Worm (Caenorhabditis elegans) whole organism, L1 larva: Measurements from ENCODE around the gene srz-11.

Source experiments
- C04F5.9 ChIP-seq: sonication (generic microtip); optimal IDR thresholded peaks from 2 replicates; lab custom pipeline; 2016; ENCODE audit warnings: missing genetic modification characterization, missing compliant biosample characterization
- blmp-1 ChIP-seq: fragments of 150-350 bp; optimal IDR thresholded peaks from 2 replicates; lab custom pipeline; 2014; ENCODE audit warnings: missing biosample characterization, missing genetic modification characterization
- ceh-82 ChIP-seq, 3 experiments: fragments of 150-350 bp in 1 of 3; sonication (generic microtip) in 2 of 3; optimal IDR thresholded peaks; 2 replicates each; lab custom pipeline; 2014 to 2017; ENCODE audit warnings: missing biosample characterization in 3 of 3, missing genetic modification characterization in 3 of 3
- ces-1 ChIP-seq: fragments of 150-350 bp; optimal IDR thresholded peaks from 2 replicates; lab custom pipeline; 2014; ENCODE audit warnings: missing biosample characterization, missing genetic modification reagents, missing genetic modification characterization
- dsc-1 ChIP-seq: sonication (generic microtip); optimal IDR thresholded peaks from 2 replicates; lab custom pipeline; 2016; ENCODE audit warnings: mild to moderate bottlenecking, missing genetic modification characterization, missing compliant biosample characterization
- efl-1 ChIP-seq, 4 experiments: fragments of 150-350 bp; optimal IDR thresholded peaks in 3 of 4; peaks in 1 of 4; 1 replicate in 1 of 4; 2 replicates in 3 of 4; lab custom pipeline; 2014; ENCODE audit warnings: missing biosample characterization in 2 of 4, missing genetic modification characterization in 2 of 4, missing genetic modification reagents in 2 of 4
- egl-13 ChIP-seq: sonication (generic microtip); optimal IDR thresholded peaks from 2 replicates; lab custom pipeline; 2016; ENCODE audit warnings: missing genotype, missing genetic modification reagents, missing genetic modification characterization, missing compliant biosample characterization
- egl-27 ChIP-seq, 2 experiments: fragments of 150-350 bp in 1 of 2; sonication (generic microtip); optimal IDR thresholded peaks; 3 replicates each; lab custom pipeline; 2017 to 2018; ENCODE audit warnings: missing biosample characterization in 2 of 2, missing genetic modification characterization in 2 of 2, missing genetic modification reagents in 2 of 2
- elt-3 ChIP-seq, 6 experiments: fragments of 150-350 bp in 1 of 6; sonication (generic microtip); optimal IDR thresholded peaks; 2 replicates each; lab custom pipeline; 2017 to 2018; ENCODE audit warnings: missing biosample characterization in 6 of 6, missing genetic modification characterization in 6 of 6, inconsistent platforms in 1 of 6
- fkh-10 ChIP-seq: sonication (generic microtip); optimal IDR thresholded peaks from 2 replicates; lab custom pipeline; 2017; ENCODE audit warnings: missing biosample characterization, missing genetic modification reagents, missing genetic modification characterization
- fkh-8 ChIP-seq: sonication (generic microtip); optimal IDR thresholded peaks from 2 replicates; lab custom pipeline; 2016; ENCODE audit warnings: mild to moderate bottlenecking, missing genetic modification characterization, missing compliant biosample characterization
- hlh-17 ChIP-seq: fragments of 200-800 bp; sonication (Bioruptor generic); optimal IDR thresholded peaks from 2 replicates; lab custom pipeline; 2018; ENCODE audit warnings: missing genetic modification characterization, mild to moderate bottlenecking, missing compliant biosample characterization, moderate library complexity, borderline replicate concordance
- hlh-4 ChIP-seq: sonication (generic microtip); optimal IDR thresholded peaks from 2 replicates; lab custom pipeline; 2016; ENCODE audit warnings: mild to moderate bottlenecking, missing genetic modification characterization, missing compliant biosample characterization
- irx-1 ChIP-seq: sonication (generic microtip); optimal IDR thresholded peaks from 2 replicates; lab custom pipeline; 2016; ENCODE audit warnings: missing genetic modification characterization, missing compliant biosample characterization
- jun-1 ChIP-seq: fragments of 150-350 bp; optimal IDR thresholded peaks from 2 replicates; lab custom pipeline; 2014; ENCODE audit warnings: missing biosample characterization, missing genetic modification reagents, missing genetic modification characterization
- lin-14 ChIP-seq: fragments of 200-800 bp; sonication (Bioruptor generic); optimal IDR thresholded peaks from 2 replicates; lab custom pipeline; 2018; ENCODE audit warnings: mild to moderate bottlenecking, missing genetic modification characterization, moderate library complexity, missing compliant biosample characterization
- lin-15B ChIP-seq: fragments of 150-350 bp; sonication (generic microtip); optimal IDR thresholded peaks from 3 replicates; lab custom pipeline; 2014; ENCODE audit warnings: missing biosample characterization, missing genetic modification characterization
- lin-35 ChIP-seq, 2 experiments: fragments of 150-350 bp; optimal IDR thresholded peaks; 2 replicates each; lab custom pipeline; 2014; ENCODE audit warnings: missing biosample characterization in 2 of 2, missing genetic modification characterization in 2 of 2, missing genetic modification reagents in 2 of 2
- mef-2 ChIP-seq: fragments of 150-350 bp; optimal IDR thresholded peaks from 2 replicates; lab custom pipeline; 2014; ENCODE audit warnings: missing biosample characterization, missing genetic modification characterization
- nhr-11 ChIP-seq: fragments of 150-350 bp; optimal IDR thresholded peaks from 2 replicates; lab custom pipeline; 2014; ENCODE audit warnings: missing biosample characterization, missing genetic modification characterization
- nhr-12 ChIP-seq: sonication (generic microtip); optimal IDR thresholded peaks from 2 replicates; lab custom pipeline; 2017; ENCODE audit warnings: missing biosample characterization, missing genetic modification characterization
- nhr-20 ChIP-seq: sonication (generic microtip); optimal IDR thresholded peaks from 2 replicates; lab custom pipeline; 2016; ENCODE audit warnings: mild to moderate bottlenecking, missing genetic modification characterization, missing compliant biosample characterization
- nhr-47 ChIP-seq: sonication (generic microtip); optimal IDR thresholded peaks from 2 replicates; lab custom pipeline; 2016; ENCODE audit warnings: mild to moderate bottlenecking, missing genetic modification characterization, moderate library complexity, missing compliant biosample characterization
- nhr-71 ChIP-seq: sonication (generic microtip); optimal IDR thresholded peaks from 2 replicates; lab custom pipeline; 2016; ENCODE audit warnings: mild to moderate bottlenecking, missing genetic modification characterization, moderate library complexity, missing compliant biosample characterization
- nhr-84 ChIP-seq: sonication (generic microtip); optimal IDR thresholded peaks from 2 replicates; lab custom pipeline; 2017; ENCODE audit warnings: missing biosample characterization, missing genetic modification characterization
- nhr-85 ChIP-seq: sonication (generic microtip); peaks from one replicate; lab custom pipeline; 2016; ENCODE audit warnings: missing genetic modification characterization, inconsistent platforms, missing compliant biosample characterization
- pag-3 ChIP-seq: sonication (generic microtip); optimal IDR thresholded peaks from 2 replicates; lab custom pipeline; 2017; ENCODE audit warnings: missing genetic modification characterization, mild to moderate bottlenecking, missing compliant biosample characterization, antibody characterized with exemption, borderline replicate concordance; ENCODE audit not compliant: insufficient read depth
- pax-3 ChIP-seq: fragments of 200-800 bp; sonication (Bioruptor generic); optimal IDR thresholded peaks from 2 replicates; lab custom pipeline; 2018; ENCODE audit warnings: mild to moderate bottlenecking, missing genetic modification characterization, moderate library complexity, missing compliant biosample characterization
- rnt-1 ChIP-seq: sonication (generic microtip); optimal IDR thresholded peaks from 2 replicates; lab custom pipeline; 2016; ENCODE audit warnings: mild to moderate bottlenecking, missing genetic modification characterization, moderate library complexity, missing compliant biosample characterization
- snu-23 ChIP-seq: sonication (generic microtip); optimal IDR thresholded peaks from 2 replicates; lab custom pipeline; 2016; ENCODE audit warnings: missing genetic modification characterization, missing compliant biosample characterization
- sup-37 ChIP-seq: fragments of 200-800 bp; sonication (Bioruptor generic); optimal IDR thresholded peaks from 2 replicates; lab custom pipeline; 2018; ENCODE audit warnings: mild to moderate bottlenecking, missing genetic modification characterization, missing compliant biosample characterization
- tlp-1 ChIP-seq: fragments of 150-350 bp; optimal IDR thresholded peaks from 2 replicates; lab custom pipeline; 2014; ENCODE audit warnings: missing biosample characterization, missing genetic modification characterization
- unc-30 ChIP-seq: sonication (generic microtip); optimal IDR thresholded peaks from 2 replicates; lab custom pipeline; 2017; ENCODE audit warnings: missing biosample characterization, missing genetic modification characterization
- unc-62 ChIP-seq: fragments of 150-350 bp; optimal IDR thresholded peaks from 2 replicates; lab custom pipeline; 2014; ENCODE audit warnings: missing biosample characterization, missing genetic modification reagents, missing genetic modification characterization
- unc-86 ChIP-seq: sonication (generic microtip); optimal IDR thresholded peaks from 2 replicates; lab custom pipeline; 2016; ENCODE audit warnings: missing genetic modification characterization, missing compliant biosample characterization
- zip-4 ChIP-seq: fragments of 200-800 bp; sonication (Bioruptor generic); optimal IDR thresholded peaks from 2 replicates; lab custom pipeline; 2018; ENCODE audit warnings: mild to moderate bottlenecking, missing genetic modification characterization, moderate library complexity, missing compliant biosample characterization

The srz-11 gene

ce11 chrV:15158691-15159090, 4.2 kb upstream of the srz-11 start, which contains the start of gene str-45:
str-45 (plus strand) TSS chrV:15158991.
- no peak for TF ChIP-seq lin-14 (GFP tag; lab: Kevin White, UChicago)
- no peak for TF ChIP-seq efl-1 (optimal IDR thresholded peaks at IDR 0.05; lab: Kevin White, UChicago)
- TF ChIP-seq efl-1 (GFP tag; optimal IDR thresholded peaks at IDR 0.05 in 1 of 2; lab: Kevin White, UChicago), result peak in 1 of 2 experiments; percentile 50

ce11 chrV:15168018-15168417, 5.1 kb downstream of the srz-11 start:
- peak; percentile 81 for TF ChIP-seq nhr-20 (tag; lab: Kevin White, UChicago)
- peak in 1 of 2 experiments; percentile 24 for TF ChIP-seq lin-35 (GFP tag; optimal IDR thresholded peaks at IDR 0.05; lab: Kevin White, UChicago)
- peak; percentile 65 for TF ChIP-seq nhr-85 (tag; lab: Kevin White, UChicago)
- TF ChIP-seq snu-23, result peak; percentile 28
- TF ChIP-seq, all 84 proteins: peak for 4; not testable (repeated sequence) for 80

- no peak for TF ChIP-seq pag-3 (tag; lab: Kevin White, UChicago)
- no peak for TF ChIP-seq nhr-84 (tag; lab: Kevin White, UChicago)
- TF ChIP-seq unc-86, result no peak
- no peak for TF ChIP-seq jun-1 (tag; lab: Kevin White, UChicago)
- TF ChIP-seq irx-1 (tag; lab: Kevin White, UChicago), result no peak
- TF ChIP-seq sup-37 (GFP tag; lab: Kevin White, UChicago), result no peak
- no peak for TF ChIP-seq lin-15B
- no peak for TF ChIP-seq tlp-1
- TF ChIP-seq mef-2 (tag; lab: Kevin White, UChicago), result no peak
- no peak for TF ChIP-seq nhr-11 (tag; lab: Kevin White, UChicago)
- no peak for TF ChIP-seq blmp-1 (tag; lab: Kevin White, UChicago)
- TF ChIP-seq nhr-85 (tag; lab: Kevin White, UChicago), result no peak
- no peak for TF ChIP-seq hlh-4 (tag; lab: Kevin White, UChicago)
- TF ChIP-seq unc-30 (tag; lab: Kevin White, UChicago), result no peak
- no peak for TF ChIP-seq nhr-12
- no peak for TF ChIP-seq unc-62 (GFP tag; lab: Kevin White, UChicago)
- TF ChIP-seq elt-3 (tag; optimal IDR thresholded peaks at IDR 0.05; lab: Kevin White, UChicago), result no peak
- TF ChIP-seq C04F5.9 (tag; lab: Kevin White, UChicago), result no peak
- no peak for TF ChIP-seq fkh-10 (GFP tag; lab: Kevin White, UChicago)
Measured at ce11 chrV:15175459-15175858, 12.6 kb downstream of the srz-11 start, which contains the start of gene clec-47. clec-47 (plus strand) TSS chrV:15175759.

- TF ChIP-seq pax-3 (tag; lab: Kevin White, UChicago), result no peak
- no peak for TF ChIP-seq ceh-82 (tag; optimal IDR thresholded peaks at IDR 0.05; lab: Kevin White, UChicago)
- no peak for TF ChIP-seq ces-1 (GFP tag; lab: Kevin White, UChicago)
- TF ChIP-seq zip-4 (GFP tag; lab: Kevin White, UChicago), result no peak
- no peak for TF ChIP-seq egl-13
- TF ChIP-seq lin-35 (GFP tag; optimal IDR thresholded peaks at IDR 0.05; lab: Kevin White, UChicago), result no peak
- no peak for TF ChIP-seq tlp-1
- TF ChIP-seq rnt-1 (tag; lab: Kevin White, UChicago), result no peak
- no peak for TF ChIP-seq elt-3 (tag; optimal IDR thresholded peaks at IDR 0.05; lab: Kevin White, UChicago)
- TF ChIP-seq nhr-84 (tag; lab: Kevin White, UChicago), result no peak
- no peak for TF ChIP-seq egl-27 (tag; optimal IDR thresholded peaks at IDR 0.05; lab: Kevin White, UChicago)
- TF ChIP-seq hlh-17 (GFP tag; lab: Kevin White, UChicago), result no peak
- TF ChIP-seq, all 84 proteins: peak for 0
Measured at ce11 chrV:15179757-15180156, 16.9 kb downstream of the srz-11 start, which contains the start of gene T09F5.10. T09F5.10 (plus strand) TSS chrV:15180057.

- TF ChIP-seq dsc-1 (tag; lab: Kevin White, UChicago), result no peak
- peak; percentile 54 for TF ChIP-seq hlh-4 (tag; lab: Kevin White, UChicago)
- peak; percentile 13 for TF ChIP-seq nhr-11 (tag; lab: Kevin White, UChicago)
- peak; percentile 59 for TF ChIP-seq nhr-71
- peak; percentile 62 for TF ChIP-seq nhr-47
- TF ChIP-seq fkh-8 (tag; lab: Kevin White, UChicago), result peak; percentile 58
- no peak for TF ChIP-seq rnt-1 (tag; lab: Kevin White, UChicago)
Measured at ce11 chrV:15181899-15182298, 19.0 kb downstream of the srz-11 start.
